Worm (Caenorhabditis elegans): ENCODE measurements around the gene srbc-9.

ce11 chrV:7538018-7538417 lies 47.8 kb upstream of the srbc-9 start, which contains the start of gene C54F6.12:
- TF ChIP-seq nhr-2 (tag; optimal IDR thresholded peaks at IDR 0.05) = no peak
- TF ChIP-seq elt-3 (tag; optimal IDR thresholded peaks at IDR 0.05) = no peak
- no peak for TF ChIP-seq nhr-76 (tag; optimal IDR thresholded peaks at IDR 0.05)

Measured in whole organism, mixed stage, embryonic.